Worm (Caenorhabditis elegans): ENCODE results near the gene flp-13.

ce11 chrIV:7689326-7689725 lies 8.9 kb downstream of the flp-13 start:
- TF ChIP-seq skn-1 (tag; optimal IDR thresholded peaks at IDR 0.05) (no peak), unc-86 (tag; optimal IDR thresholded peaks at IDR 0.05) (no peak), tbx-2 (tag; optimal IDR thresholded peaks at IDR 0.05) (no peak), ztf-4 (tag; optimal IDR thresholded peaks at IDR 0.05) (no peak), dpl-1 (GFP tag; optimal IDR thresholded peaks at IDR 0.05) (no peak), egl-27 (tag; optimal IDR thresholded peaks at IDR 0.05) (no peak), efl-1 (optimal IDR thresholded peaks at IDR 0.05) (no peak), efl-1 (GFP tag; optimal IDR thresholded peaks at IDR 0.05 in 1 of 2) (no peak), snpc-4 (tag; optimal IDR thresholded peaks at IDR 0.05) (no peak), nhr-12 (tag; optimal IDR thresholded peaks at IDR 0.05) (no peak)
